Worm (Caenorhabditis elegans): ENCODE results near the gene srd-33.

srd-33 gene

DNA sequence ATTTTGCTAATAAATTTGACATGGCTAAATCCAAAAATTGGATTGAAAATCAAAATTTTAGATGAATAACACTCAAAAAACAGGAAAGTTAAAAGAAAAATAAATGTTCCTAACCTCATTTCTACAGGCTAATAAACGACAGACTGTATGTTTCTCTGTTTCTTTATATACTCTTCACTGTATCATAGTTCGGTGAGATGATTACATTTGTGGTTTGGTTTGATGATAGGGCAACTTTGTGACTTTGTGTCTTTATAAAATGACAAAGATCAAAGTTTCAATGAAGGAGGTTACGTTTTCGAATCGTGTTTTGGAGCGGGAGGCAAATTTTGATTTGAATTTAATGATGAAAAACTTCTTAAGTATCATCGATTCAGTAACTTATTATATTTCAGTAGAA lies 17.4 kb downstream of the srd-33 start, which contains the start of gene ugt-12:
Gene ugt-12, minus strand, starts transcription at position 153 of the 400 bp plus-strand sequence.
- TF ChIP-seq ceh-22 (tag; optimal IDR thresholded peaks at IDR 0.05) (no peak), ceh-2 (tag; optimal IDR thresholded peaks at IDR 0.05) (no peak), syd-9 (tag; optimal IDR thresholded peaks at IDR 0.05) (no peak), ceh-24 (tag; optimal IDR thresholded peaks at IDR 0.05) (no peak), dve-1 (tag; optimal IDR thresholded peaks at IDR 0.05) (no peak), C08G9.2 (tag; optimal IDR thresholded peaks at IDR 0.05) (no peak), ceh-45 (GFP tag; IDR thresholded peaks at IDR 0.05) (no peak), K02D7.2 (tag; optimal IDR thresholded peaks at IDR 0.05) (no peak)

DNA sequence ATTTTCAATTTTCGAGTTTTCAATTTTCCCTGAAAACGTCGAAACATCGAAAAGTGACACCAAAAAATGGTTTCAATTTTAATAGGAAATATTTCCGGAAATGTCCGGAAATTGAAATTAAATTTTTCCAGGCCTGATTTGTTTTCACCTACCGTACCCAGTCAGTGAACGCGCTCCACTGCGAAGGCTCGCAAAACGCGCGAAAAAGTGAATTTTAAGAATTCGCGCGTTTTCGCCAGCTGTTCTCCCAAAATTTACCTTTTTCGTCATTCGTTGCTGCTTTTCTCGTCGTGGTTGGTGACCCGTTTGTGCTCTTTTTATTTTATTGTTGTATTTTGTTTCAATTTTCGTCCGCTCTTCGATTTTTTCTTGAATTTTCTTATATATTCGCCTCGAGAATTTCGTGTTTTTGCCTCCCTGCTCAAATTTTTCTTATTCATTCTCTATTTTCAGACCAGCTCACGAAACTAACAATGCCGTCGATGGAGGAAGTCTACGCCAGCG lies 17.9 kb downstream of the srd-33 start, which contains the start of gene T19H12.2:
Gene T19H12.2, plus strand, starts transcription at position 454 of the 504 bp plus-strand sequence.
- TF ChIP-seq K09A11.1 (tag; optimal IDR thresholded peaks at IDR 0.05; ENCODE audit: insufficient read depth) (no peak), madf-2 (tag; optimal IDR thresholded peaks at IDR 0.05) (no peak), ceh-18 (tag; optimal IDR thresholded peaks at IDR 0.05) (no peak), Y22D7AL.16 (tag; optimal IDR thresholded peaks at IDR 0.05) (no peak), hlh-13 (GFP tag; optimal IDR thresholded peaks at IDR 0.05) (no peak), ceh-6 (GFP tag; optimal IDR thresholded peaks at IDR 0.05) (no peak), ama-1 (optimal IDR thresholded peaks at IDR 0.05) (no peak), ceh-24 (tag; optimal IDR thresholded peaks at IDR 0.05) (no peak), elt-4 (tag; optimal IDR thresholded peaks at IDR 0.05) (no peak), hlh-30 (tag; optimal IDR thresholded peaks at IDR 0.05; ENCODE audit: insufficient read depth) (no peak), eyg-1 (tag; optimal IDR thresholded peaks at IDR 0.05) (no peak), unc-42 (tag; optimal IDR thresholded peaks at IDR 0.05) (no peak), npax-4 (tag; optimal IDR thresholded peaks at IDR 0.05) (no peak)

DNA sequence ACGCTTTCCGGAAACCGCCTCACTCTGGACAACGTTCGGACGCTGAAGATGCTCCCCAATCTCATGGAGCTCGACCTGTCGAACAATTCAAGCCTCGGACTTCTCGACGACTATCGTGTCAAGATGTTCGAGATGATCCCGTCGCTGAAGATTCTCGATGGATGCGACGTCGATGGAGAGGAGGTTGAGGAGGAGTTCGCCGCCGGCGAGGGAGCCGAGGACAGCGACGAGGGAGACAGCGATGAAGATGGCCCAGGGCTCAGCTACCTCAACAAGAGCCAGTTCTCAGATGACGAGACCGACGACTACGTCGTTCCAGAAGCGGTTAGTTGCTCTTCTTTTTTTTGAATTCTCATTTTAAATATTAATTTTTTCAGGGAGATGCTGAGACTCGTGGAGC lies 18.7 kb downstream of the srd-33 start:
- TF ChIP-seq pqm-1 (tag; optimal IDR thresholded peaks at IDR 0.05) (no peak), elt-2 (tag; optimal IDR thresholded peaks at IDR 0.05) (no peak), dve-1 (tag; optimal IDR thresholded peaks at IDR 0.05) (no peak), T23F11.4 (GFP tag; optimal IDR thresholded peaks at IDR 0.05) (no peak), C08G9.2 (tag; optimal IDR thresholded peaks at IDR 0.05) (no peak)

DNA sequence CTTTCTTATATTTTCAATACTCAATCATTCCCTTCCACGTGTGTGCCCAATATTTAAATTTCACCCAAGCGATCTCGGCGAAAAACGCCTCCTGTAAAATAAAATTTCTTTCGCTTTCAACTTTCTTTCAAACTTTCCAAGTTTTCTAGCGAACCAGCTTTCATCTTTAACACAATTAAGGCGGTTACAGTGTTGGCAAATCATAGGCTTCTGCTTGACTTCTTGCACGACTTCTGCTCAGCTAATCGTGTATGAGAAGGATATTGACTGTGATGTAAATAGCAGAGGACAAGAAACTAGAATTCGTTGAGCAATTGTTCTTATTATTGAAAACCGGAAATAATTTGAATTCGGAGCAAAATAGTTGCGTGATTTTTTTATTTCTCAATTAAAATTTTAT lies 19.2 kb downstream of the srd-33 start:
- no peak for TF ChIP-seq hlh-15 (tag; optimal IDR thresholded peaks at IDR 0.05)

DNA sequence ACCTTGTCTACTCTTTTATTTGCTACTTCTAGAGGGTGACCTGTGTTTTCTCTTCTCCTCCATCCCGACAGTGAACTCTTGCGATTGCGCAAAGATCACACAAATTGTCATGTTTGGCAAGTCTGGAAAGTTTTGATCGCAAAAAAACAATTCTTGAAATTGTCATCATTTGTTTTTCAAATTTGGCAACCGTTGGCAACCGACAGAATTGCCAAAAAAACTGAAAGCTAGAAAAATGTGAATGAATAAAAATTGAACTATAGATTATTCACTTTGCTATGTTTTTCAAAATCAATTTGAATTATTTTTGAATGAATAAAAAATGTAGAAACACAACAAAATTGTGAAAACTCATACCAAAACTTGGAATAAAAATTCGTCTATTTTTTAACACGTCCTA lies 22.9 kb downstream of the srd-33 start, which contains the start of gene ugt-11:
Gene ugt-11, minus strand, starts transcription at position 101 of the 400 bp plus-strand sequence.
- TF ChIP-seq C08G9.2 (tag; optimal IDR thresholded peaks at IDR 0.05) (no peak), nhr-11 (tag; optimal IDR thresholded peaks at IDR 0.05) (no peak), ceh-34 (tag; optimal IDR thresholded peaks at IDR 0.05) (no peak), K09A11.1 (tag; optimal IDR thresholded peaks at IDR 0.05; ENCODE audit: insufficient read depth) (no peak), ref-2 (tag; optimal IDR thresholded peaks at IDR 0.05) (no peak), pha-4 (tag; optimal IDR thresholded peaks at IDR 0.05) (no peak), elt-2 (tag; optimal IDR thresholded peaks at IDR 0.05) (no peak), hlh-15 (tag; optimal IDR thresholded peaks at IDR 0.05) (no peak), ceh-24 (tag; optimal IDR thresholded peaks at IDR 0.05) (no peak), pha-2 (tag; optimal IDR thresholded peaks at IDR 0.05) (no peak), lin-11 (tag; optimal IDR thresholded peaks at IDR 0.05) (no peak), ceh-18 (tag; optimal IDR thresholded peaks at IDR 0.05) (no peak)

DNA sequence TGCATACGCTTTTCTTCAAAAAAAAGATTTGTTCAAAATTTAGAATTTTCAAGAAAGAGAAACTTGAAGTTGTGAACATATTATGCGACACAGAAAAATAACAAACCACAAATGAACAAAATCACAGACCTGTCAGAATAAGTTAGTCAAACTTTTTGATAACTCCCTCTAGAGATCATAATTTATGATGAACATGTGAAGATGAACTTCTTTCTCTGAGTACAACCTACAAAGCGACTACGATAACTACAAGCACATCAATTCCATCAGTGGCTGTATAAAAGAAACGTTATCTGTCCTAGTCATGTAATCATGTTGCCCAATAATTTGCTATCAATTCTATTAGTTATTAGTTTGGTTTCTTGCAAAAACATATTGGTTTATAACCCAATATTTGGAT lies 23.7 kb downstream of the srd-33 start, which contains the start of gene ugt-9:
Gene ugt-9, plus strand, starts transcription at position 305 of the 400 bp plus-strand sequence.
- no peak for TF ChIP-seq fkh-10 (GFP tag; optimal IDR thresholded peaks at IDR 0.05)
- TF ChIP-seq ceh-9 (tag; optimal IDR thresholded peaks at IDR 0.05): no peak
- no peak for TF ChIP-seq syd-9 (tag; optimal IDR thresholded peaks at IDR 0.05)
- no peak for TF ChIP-seq dve-1 (tag; optimal IDR thresholded peaks at IDR 0.05)
- TF ChIP-seq ztf-16 (tag; optimal IDR thresholded peaks at IDR 0.05): no peak
- peak; percentile 62 for TF ChIP-seq elt-2 (tag; optimal IDR thresholded peaks at IDR 0.05)
- TF ChIP-seq ceh-34 (tag; optimal IDR thresholded peaks at IDR 0.05): no peak

Measured in whole organism, late embryonic.